Fruit fly (Drosophila melanogaster) whole organism, embryonic: ENCODE measurements around the gene meigo.

Experiments used
- CG10209 ChIP-seq: fragments of 200-800 bp; sonication (Bioruptor generic); optimal IDR thresholded peaks from 3 replicates; lab custom pipeline; 2017; ENCODE audit warnings: missing biosample characterization, mild to moderate bottlenecking, missing genetic modification characterization, missing genetic modification reagents
- CG10366 ChIP-seq: fragments of 200-800 bp; sonication (Bioruptor generic); IDR thresholded peaks from 2 replicates; pipeline ENCODE4 v1.3.6; 2022; ENCODE audit warnings: missing biosample characterization, missing genetic modification characterization
- CG10543 ChIP-seq: fragments of 200-800 bp; sonication (Bioruptor generic); optimal IDR thresholded peaks from 3 replicates; lab custom pipeline; 2017; ENCODE audit warnings: missing biosample characterization, mild to moderate bottlenecking, missing genetic modification characterization, moderate library complexity
- CG11696 ChIP-seq: fragments of 200-800 bp; sonication (Bioruptor generic); IDR thresholded peaks from 2 replicates; pipeline ENCODE4 v1.3.6; 2022; ENCODE audit warnings: missing biosample characterization, missing genetic modification characterization
- CG12299 ChIP-seq: fragments of 200-800 bp; sonication (Bioruptor generic); optimal IDR thresholded peaks from 2 replicates; lab custom pipeline; 2018; ENCODE audit warnings: missing biosample characterization, mild to moderate bottlenecking, missing genetic modification characterization
- CG13287 ChIP-seq: fragments of 200-800 bp; sonication (Bioruptor generic); IDR thresholded peaks from 2 replicates; pipeline ENCODE4 v1.3.6; 2022; ENCODE audit warnings: missing biosample characterization, missing genetic modification characterization; ENCODE audit not compliant: partially characterized antibody
- CG14050 ChIP-seq: fragments of 200-800 bp; sonication (Bioruptor generic); IDR thresholded peaks from 3 replicates; pipeline ENCODE4 v1.3.6; 2022; ENCODE audit warnings: missing biosample characterization, missing genetic modification characterization
- CG14965 ChIP-seq: fragments of 200-800 bp; sonication (Bioruptor generic); optimal IDR thresholded peaks from 2 replicates; lab custom pipeline; 2016; ENCODE audit warnings: missing biosample characterization, missing genetic modification characterization, borderline replicate concordance
- CG1602 ChIP-seq: fragments of 200-800 bp; sonication (Bioruptor generic); optimal IDR thresholded peaks from 3 replicates; lab custom pipeline; 2016; ENCODE audit warnings: missing biosample characterization, missing genetic modification characterization
- CG1647 ChIP-seq: fragments of 200-800 bp; sonication (Bioruptor generic); optimal IDR thresholded peaks from 3 replicates; lab custom pipeline; 2016; ENCODE audit warnings: missing biosample characterization, missing genetic modification characterization
- CG18476 ChIP-seq: fragments of 200-800 bp; sonication (Bioruptor generic); optimal IDR thresholded peaks from 2 replicates; lab custom pipeline; 2016; ENCODE audit warnings: missing biosample characterization, mild to moderate bottlenecking, missing genetic modification characterization
- CG30020 ChIP-seq: fragments of 200-800 bp; optimal IDR thresholded peaks from 2 replicates; lab custom pipeline; 2019; ENCODE audit warnings: missing biosample characterization, mild to moderate bottlenecking, missing genetic modification characterization, moderate library complexity
- CG31388 ChIP-seq: fragments of 200-800 bp; sonication (Bioruptor generic); optimal IDR thresholded peaks from 2 replicates; lab custom pipeline; 2016; ENCODE audit warnings: missing biosample characterization, missing genetic modification characterization
- CG3163 ChIP-seq: fragments of 200-800 bp; sonication (Bioruptor generic); optimal IDR thresholded peaks from 3 replicates; lab custom pipeline; 2016; ENCODE audit warnings: missing biosample characterization, missing genetic modification characterization
- CG32767 ChIP-seq: fragments of 200-800 bp; sonication (Bioruptor generic); IDR thresholded peaks from 2 replicates; pipeline ENCODE4 v1.3.6; 2022; ENCODE audit warnings: missing biosample characterization, missing genetic modification characterization
- CG42726 ChIP-seq: fragments of 200-800 bp; sonication (Bioruptor generic); IDR thresholded peaks from 2 replicates; pipeline ENCODE4 v1.3.6; 2022; ENCODE audit warnings: missing biosample characterization, missing genetic modification characterization; ENCODE audit not compliant: partially characterized antibody
- CG6765 ChIP-seq: fragments of 200-800 bp; sonication (Bioruptor generic); optimal IDR thresholded peaks from 3 replicates; lab custom pipeline; 2017; ENCODE audit warnings: missing biosample characterization, mild to moderate bottlenecking, missing genetic modification characterization
- CG7745 ChIP-seq: fragments of 200-800 bp; sonication (Bioruptor generic); optimal IDR thresholded peaks from 2 replicates; lab custom pipeline; 2018; ENCODE audit warnings: missing biosample characterization, mild to moderate bottlenecking, missing genetic modification characterization, moderate library complexity
- CG7928 ChIP-seq: fragments of 200-800 bp; sonication (Bioruptor generic); optimal IDR thresholded peaks from 2 replicates; lab custom pipeline; 2017; ENCODE audit warnings: missing biosample characterization, mild to moderate bottlenecking, missing genetic modification characterization
- CG7987 ChIP-seq: fragments of 200-800 bp; sonication (Bioruptor generic); optimal IDR thresholded peaks from 2 replicates; lab custom pipeline; 2018; ENCODE audit warnings: missing biosample characterization, mild to moderate bottlenecking, missing genetic modification characterization, moderate library complexity
- CG8089 ChIP-seq: fragments of 200-800 bp; sonication (Bioruptor generic); optimal IDR thresholded peaks from 3 replicates; lab custom pipeline; 2016; ENCODE audit warnings: missing biosample characterization, missing genetic modification characterization
- CG8281 ChIP-seq: fragments of 200-800 bp; sonication (Bioruptor generic); optimal IDR thresholded peaks from 2 replicates; lab custom pipeline; 2018; ENCODE audit warnings: missing biosample characterization, mild to moderate bottlenecking, missing genetic modification characterization, moderate library complexity
- CG9727 ChIP-seq: fragments of 200-800 bp; sonication (Bioruptor generic); optimal IDR thresholded peaks from 3 replicates; lab custom pipeline; 2017; ENCODE audit warnings: missing biosample characterization, mild to moderate bottlenecking, missing genetic modification characterization
- CG9817 ChIP-seq: fragments of 200-800 bp; sonication (Bioruptor generic); optimal IDR thresholded peaks from 2 replicates; lab custom pipeline; 2018; ENCODE audit warnings: missing biosample characterization, mild to moderate bottlenecking, missing genetic modification characterization, moderate library complexity
- Dfd ChIP-seq, 2 experiments: fragments of >200 bp; optimal IDR thresholded peaks; 2 replicates each; lab custom pipeline; 2017; ENCODE audit warnings: missing biosample characterization in 2 of 2, missing genetic modification characterization in 2 of 2
- E2f1 ChIP-seq: fragments of 200-800 bp; sonication (Bioruptor generic); IDR thresholded peaks from 2 replicates; pipeline ENCODE4 v1.3.6; 2022; ENCODE audit warnings: missing biosample characterization, missing genetic modification characterization
- Eip74EF ChIP-seq, 2 experiments: fragments of 200-800 bp in 1 of 2; fragments of >200 bp in 1 of 2; sonication (Bioruptor generic) in 1 of 2; optimal IDR thresholded peaks; 2 replicates each; lab custom pipeline; 2017 to 2019; ENCODE audit warnings: missing biosample characterization in 2 of 2, missing genetic modification characterization in 2 of 2, mild to moderate bottlenecking in 1 of 2, moderate library complexity in 1 of 2
- Ets65A ChIP-seq: fragments of 200-800 bp; sonication (Bioruptor generic); peaks from one replicate; lab custom pipeline; 2016; ENCODE audit warnings: missing biosample characterization, missing genetic modification characterization
- GATAe ChIP-seq: fragments of 200-800 bp; sonication (Bioruptor generic); conservative IDR thresholded peaks from 2 replicates; pipeline ENCODE4 v1.3.6; 2022; ENCODE audit warnings: missing biosample characterization, missing genetic modification characterization
- Gug ChIP-seq: fragments of 200-800 bp; sonication (Bioruptor generic); IDR thresholded peaks from 4 replicates; pipeline ENCODE4 v1.3.6; 2022; ENCODE audit warnings: missing biosample characterization, missing genetic modification characterization
- HmgZ ChIP-seq: fragments of 200-800 bp; sonication (Bioruptor generic); optimal IDR thresholded peaks from 2 replicates; lab custom pipeline; 2018; ENCODE audit warnings: missing biosample characterization, mild to moderate bottlenecking, missing genetic modification characterization
- NK7.1 ChIP-seq: fragments of 200-800 bp; sonication (Bioruptor generic); optimal IDR thresholded peaks from 3 replicates; lab custom pipeline; 2016; ENCODE audit warnings: missing biosample characterization, missing genetic modification characterization
- Nf-YC ChIP-seq: fragments of 200-800 bp; optimal IDR thresholded peaks from 3 replicates; lab custom pipeline; 2019; ENCODE audit warnings: missing biosample characterization, mild to moderate bottlenecking, missing genetic modification characterization, moderate library complexity
- NfI ChIP-seq: fragments of 200-800 bp; sonication (Bioruptor generic); optimal IDR thresholded peaks from 3 replicates; lab custom pipeline; 2018; ENCODE audit warnings: missing biosample characterization, mild to moderate bottlenecking, missing genetic modification characterization, moderate library complexity
- Oaz ChIP-seq: fragments of 200-800 bp; sonication (Bioruptor generic); IDR thresholded peaks from 2 replicates; pipeline ENCODE4 v1.3.6; 2022; ENCODE audit warnings: missing biosample characterization, missing genetic modification characterization
- Rfx ChIP-seq: fragments of 200-800 bp; sonication (Bioruptor generic); IDR thresholded peaks from 2 replicates; pipeline ENCODE4 v1.3.6; 2022; ENCODE audit warnings: missing biosample characterization, missing genetic modification characterization
- Side ChIP-seq: fragments of 200-800 bp; sonication (Bioruptor generic); optimal IDR thresholded peaks from 2 replicates; lab custom pipeline; 2016; ENCODE audit warnings: missing biosample characterization, missing genetic modification characterization
- Six4 ChIP-seq: fragments of 200-800 bp; sonication (Bioruptor generic); optimal IDR thresholded peaks from 2 replicates; lab custom pipeline; 2016; ENCODE audit warnings: missing biosample characterization, missing genetic modification characterization
- az2 ChIP-seq: fragments of 200-800 bp; sonication (Bioruptor generic); optimal IDR thresholded peaks from 3 replicates; lab custom pipeline; 2016; ENCODE audit warnings: missing biosample characterization, missing genetic modification characterization
- chn ChIP-seq: fragments of 200-800 bp; sonication (Bioruptor generic); optimal IDR thresholded peaks from 2 replicates; lab custom pipeline; 2016; ENCODE audit warnings: missing biosample characterization, missing genetic modification characterization
- crol ChIP-seq: fragments of 200-800 bp; sonication (Bioruptor generic); IDR thresholded peaks from 2 replicates; pipeline ENCODE4 v1.3.6; 2022; ENCODE audit warnings: missing biosample characterization, missing genetic modification characterization
- exex ChIP-seq: fragments of 200-800 bp; sonication (Bioruptor generic); optimal IDR thresholded peaks from 4 replicates; lab custom pipeline; 2018; ENCODE audit warnings: missing biosample characterization, mild to moderate bottlenecking, missing genetic modification characterization, moderate library complexity
- gem ChIP-seq: fragments of 200-800 bp; sonication (Bioruptor generic); optimal IDR thresholded peaks from 2 replicates; lab custom pipeline; 2019; ENCODE audit warnings: missing biosample characterization, mild to moderate bottlenecking, missing genetic modification characterization, moderate library complexity
- gsb ChIP-seq: fragments of 200-800 bp; sonication (Bioruptor generic); IDR thresholded peaks from 2 replicates; pipeline ENCODE4 v1.3.6; 2022; ENCODE audit warnings: missing biosample characterization, missing genetic modification characterization
- insv ChIP-seq, 2 experiments: fragments of 200-800 bp; sonication (Bioruptor generic); optimal IDR thresholded peaks; 3 replicates each; lab custom pipeline; 2016 to 2018; ENCODE audit warnings: missing biosample characterization in 2 of 2, missing genetic modification characterization in 2 of 2
- onecut ChIP-seq: fragments of 200-800 bp; sonication (Bioruptor generic); IDR thresholded peaks from 2 replicates; pipeline ENCODE4 v1.3.6; 2022; ENCODE audit warnings: missing biosample characterization, missing genetic modification characterization
- peb ChIP-seq: fragments of 200-800 bp; sonication (Bioruptor generic); IDR thresholded peaks from 2 replicates; pipeline ENCODE4 v1.3.6; 2022; ENCODE audit warnings: missing biosample characterization, missing genetic modification characterization
- ranshi ChIP-seq: fragments of 200-800 bp; sonication (Bioruptor generic); IDR thresholded peaks from 2 replicates; pipeline ENCODE4 v1.3.6; 2022; ENCODE audit warnings: missing biosample characterization, missing genetic modification characterization
- schlank ChIP-seq: fragments of 200-800 bp; sonication (Bioruptor generic); optimal IDR thresholded peaks from 2 replicates; lab custom pipeline; 2018; ENCODE audit warnings: missing biosample characterization, mild to moderate bottlenecking, missing genetic modification characterization
- sob ChIP-seq: fragments of 200-800 bp; sonication (Bioruptor generic); IDR thresholded peaks from 2 replicates; pipeline ENCODE4 v1.3.6; 2022; ENCODE audit warnings: missing biosample characterization, missing genetic modification characterization
- sqz ChIP-seq: fragments of 200-800 bp; sonication (Bioruptor generic); optimal IDR thresholded peaks from 3 replicates; lab custom pipeline; 2018; ENCODE audit warnings: missing biosample characterization, mild to moderate bottlenecking, missing genetic modification characterization
- unpg ChIP-seq: fragments of 200-800 bp; sonication (Bioruptor generic); optimal IDR thresholded peaks from 3 replicates; lab custom pipeline; 2018; ENCODE audit warnings: missing biosample characterization, mild to moderate bottlenecking, missing genetic modification characterization, moderate library complexity

Gene meigo

DNA sequence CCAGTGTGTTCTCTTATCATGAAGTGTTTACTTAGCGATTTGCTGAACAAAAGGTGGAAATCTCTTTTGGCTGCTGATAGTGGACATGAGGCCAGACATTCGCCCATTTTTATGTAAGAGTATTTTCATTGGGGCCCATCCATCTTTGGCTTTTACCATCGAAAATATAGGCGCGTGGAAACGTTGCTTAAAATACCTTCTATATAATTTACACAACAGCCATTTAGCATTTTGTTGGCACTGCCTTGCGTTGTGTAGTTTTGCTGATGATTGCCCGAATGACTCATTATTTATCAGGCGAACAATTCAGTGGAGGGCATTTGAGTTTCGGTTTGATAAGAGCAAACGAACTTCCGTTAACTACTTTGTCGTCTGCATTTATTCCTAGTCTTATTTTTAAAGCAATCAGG, 23.6 kb downstream of the meigo start (continued):
- TF ChIP-seq CG7745 (tag; lab: Kevin White, UChicago) (no peak), CG10543 (GFP tag; lab: Kevin White, UChicago) (peak; percentile 36), CG14050 (GFP tag; lab: Robert Waterston, UW) (no peak), CG10366 (GFP tag; lab: Robert Waterston, UW) (0 out of 2 replicates have a peak, but pooled peaks have one; percentile 41), CG32767 (GFP tag; lab: Robert Waterston, UW) (no peak; the same call in 1 of the 2 replicates), CG1602 (GFP tag; lab: Kevin White, UChicago) (no peak), gem (tag; lab: Kevin White, UChicago) (peak; percentile 57), Rfx (GFP tag; lab: Robert Waterston, UW) (peak; percentile 51; the same call in 1 of the 2 replicates), CG10209 (GFP tag; lab: Kevin White, UChicago) (peak; percentile 64), CG8089 (GFP tag; lab: Kevin White, UChicago) (no peak), Nf-YC (tag; lab: Kevin White, UChicago) (no peak), CG18476 (GFP tag; lab: Kevin White, UChicago) (no peak), gsb (GFP tag; lab: Robert Waterston, UW) (no peak), CG7928 (GFP tag; lab: Kevin White, UChicago) (no peak), peb (GFP tag; lab: Robert Waterston, UW) (no peak), HmgZ (tag; lab: Kevin White, UChicago) (peak; percentile 84), Side (GFP tag; lab: Kevin White, UChicago) (peak; percentile 0), CG30020 (no peak), NK7.1 (GFP tag; lab: Kevin White, UChicago) (peak; percentile 32), exex (tag; lab: Kevin White, UChicago) (peak; percentile 77), Eip74EF (GFP tag; optimal IDR thresholded peaks at IDR 0.05; lab: Kevin White, UChicago) (no peak), CG1647 (GFP tag; lab: Kevin White, UChicago) (no peak), CG42726 (no peak), CG11696 (GFP tag; lab: Robert Waterston, UW) (no peak), sqz (no peak), az2 (peak; percentile 17), Gug (GFP tag; lab: Robert Waterston, UW) (no peak), Ets65A (GFP tag; lab: Kevin White, UChicago) (peak; percentile 89), NfI (GFP tag; lab: Kevin White, UChicago) (peak; percentile 33), CG13287 (GFP tag; lab: Robert Waterston, UW) (no peak), E2f1 (GFP tag; lab: Robert Waterston, UW) (peak; percentile 20; the same call in 1 of the 2 replicates), CG8281 (tag; lab: Kevin White, UChicago) (no peak), ranshi (GFP tag; lab: Robert Waterston, UW) (no peak), insv (GFP tag; optimal IDR thresholded peaks at IDR 0.05; lab: Kevin White, UChicago) (no peak), Six4 (GFP tag; lab: Kevin White, UChicago) (no peak), onecut (GFP tag; lab: Robert Waterston, UW) (no peak), Oaz (GFP tag; lab: Robert Waterston, UW) (no peak), unpg (GFP tag; lab: Kevin White, UChicago) (peak; percentile 36), CG14965 (GFP tag; lab: Kevin White, UChicago) (no peak), CG9727 (GFP tag; lab: Kevin White, UChicago) (no peak), CG7987 (GFP tag; lab: Kevin White, UChicago) (no peak), CG9817 (tag; lab: Kevin White, UChicago) (peak; percentile 30), GATAe (GFP tag; lab: Robert Waterston, UW) (peak; percentile 28; the same call in 1 of the 2 replicates), schlank (tag; lab: Kevin White, UChicago) (no peak), sob (GFP tag; lab: Robert Waterston, UW) (no peak), chn (GFP tag; lab: Kevin White, UChicago) (no peak), CG12299 (tag; lab: Kevin White, UChicago) (no peak), CG3163 (GFP tag; lab: Kevin White, UChicago) (no peak), CG31388 (no peak), crol (GFP tag; lab: Robert Waterston, UW) (no peak), CG6765 (GFP tag; lab: Kevin White, UChicago) (no peak), Dfd (GFP tag; optimal IDR thresholded peaks at IDR 0.05; lab: Kevin White, UChicago) (no peak)
